Worm (Caenorhabditis elegans): ENCODE results near the gene C26D10.7.

The C26D10.7 gene

ce11 chrII:8381197-8381596, 47.5 kb downstream of the C26D10.7 start, which contains the start of gene F49E12.12:
Gene F49E12.12 (plus strand): TSS chrII:8381497.
- no peak for TF ChIP-seq C17E4.6 (GFP tag; IDR thresholded peaks at IDR 0.05)
- no peak for TF ChIP-seq egl-44 (GFP tag; IDR thresholded peaks at IDR 0.05)
- TF ChIP-seq lsy-27 (tag; optimal IDR thresholded peaks at IDR 0.05; ENCODE audit: borderline replicate concordance, insufficient read depth): no peak
- no peak for TF ChIP-seq ztf-6 (GFP tag; IDR thresholded peaks at IDR 0.05)
- no peak for TF ChIP-seq dpff-1 (tag; optimal IDR thresholded peaks at IDR 0.05)
- no peak for TF ChIP-seq madf-3 (GFP tag; IDR thresholded peaks at IDR 0.05)
- no peak for TF ChIP-seq K12H6.12 (tag; optimal IDR thresholded peaks at IDR 0.05)
- no peak for TF ChIP-seq T07F8.4 (tag; optimal IDR thresholded peaks at IDR 0.05)
- no peak for TF ChIP-seq ekl-4 (GFP tag; IDR thresholded peaks at IDR 0.05)
- TF ChIP-seq mes-4 (tag; optimal IDR thresholded peaks at IDR 0.05): no peak
- no peak for TF ChIP-seq lin-35 (GFP tag; optimal IDR thresholded peaks at IDR 0.05)
- TF ChIP-seq repo-1 (tag; optimal IDR thresholded peaks at IDR 0.05): no peak
- TF ChIP-seq sdz-38 (tag; optimal IDR thresholded peaks at IDR 0.05): no peak
- TF ChIP-seq lag-1 (GFP tag; IDR thresholded peaks at IDR 0.05): no peak
- TF ChIP-seq nfya-2 (GFP tag; IDR thresholded peaks at IDR 0.05): no peak

DNA sequence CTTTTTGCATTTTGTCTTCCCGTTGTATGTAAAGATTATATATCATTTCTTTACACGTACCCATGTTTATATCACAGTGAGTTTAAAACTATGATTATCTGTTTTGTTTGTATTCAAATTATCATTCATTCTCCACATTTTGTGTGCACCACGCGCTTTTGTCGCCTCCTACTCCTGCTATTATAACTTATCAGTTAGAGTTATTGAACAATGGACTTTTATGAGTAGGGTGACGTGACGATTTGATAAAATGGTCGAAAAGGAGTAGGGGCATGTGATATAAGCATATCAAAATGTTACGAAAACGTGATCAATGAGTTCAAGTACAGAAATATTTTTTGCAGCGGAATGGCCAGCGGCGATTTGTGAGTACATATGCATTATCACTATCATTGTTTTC, 49.1 kb downstream of the C26D10.7 start:
- no peak for TF ChIP-seq lsl-1 (GFP tag; optimal IDR thresholded peaks at IDR 0.05)
- TF ChIP-seq T26A5.8 (tag; optimal IDR thresholded peaks at IDR 0.05): no peak
- TF ChIP-seq madf-3 (GFP tag; IDR thresholded peaks at IDR 0.05): no peak
- TF ChIP-seq atf-7 (tag; optimal IDR thresholded peaks at IDR 0.05): peak; percentile 78
- no peak for TF ChIP-seq ztf-25 (GFP tag; IDR thresholded peaks at IDR 0.05)
- no peak for TF ChIP-seq hmg-1.2 (GFP tag; IDR thresholded peaks at IDR 0.05)
- peak; percentile 89 for TF ChIP-seq nhr-80 (tag; optimal IDR thresholded peaks at IDR 0.05)
- no peak for TF ChIP-seq nhr-90 (tag; optimal IDR thresholded peaks at IDR 0.05)
- peak; percentile 83 for TF ChIP-seq pha-4 (tag; optimal IDR thresholded peaks at IDR 0.05)
- no peak for TF ChIP-seq C06A6.2 (GFP tag; conservative IDR thresholded peaks at IDR 0.05)
- TF ChIP-seq snpc-3.4 (tag; optimal IDR thresholded peaks at IDR 0.05): no peak
- TF ChIP-seq lag-1 (GFP tag; IDR thresholded peaks at IDR 0.05): no peak
- TF ChIP-seq ztf-22 (GFP tag; optimal IDR thresholded peaks at IDR 0.05): peak; percentile 34
- no peak for TF ChIP-seq zim-3 (tag; optimal IDR thresholded peaks at IDR 0.05)
- TF ChIP-seq athp-1 (tag; optimal IDR thresholded peaks at IDR 0.05): no peak
- TF ChIP-seq K12H6.12 (tag; optimal IDR thresholded peaks at IDR 0.05): no peak
- TF ChIP-seq lin-35 (GFP tag; optimal IDR thresholded peaks at IDR 0.05): no peak
- peak; percentile 57 for TF ChIP-seq unc-62 (GFP tag; optimal IDR thresholded peaks at IDR 0.05)

- no peak for TF ChIP-seq T26A5.8 (tag; optimal IDR thresholded peaks at IDR 0.05)
- TF ChIP-seq nhr-80 (tag; optimal IDR thresholded peaks at IDR 0.05): peak; percentile 93
- TF ChIP-seq nfya-1 (tag; optimal IDR thresholded peaks at IDR 0.05; ENCODE audit: borderline replicate concordance, insufficient read depth): no peak
- TF ChIP-seq tbp1 (GFP tag; optimal IDR thresholded peaks at IDR 0.05): no peak
- TF ChIP-seq F52B5.7 (tag; optimal IDR thresholded peaks at IDR 0.05): no peak
- no peak for TF ChIP-seq Y95B8A.8 (GFP tag; IDR thresholded peaks at IDR 0.05)
- no peak for TF ChIP-seq F39B2.1 (GFP tag; IDR thresholded peaks at IDR 0.05)
- peak; percentile 9 for TF ChIP-seq atf-7 (tag; optimal IDR thresholded peaks at IDR 0.05)
- TF ChIP-seq hmg-1.2 (GFP tag; IDR thresholded peaks at IDR 0.05): no peak
These were observed 50.6 kb downstream of the C26D10.7 start for ce11 chrII:8384344-8384743.

DNA sequence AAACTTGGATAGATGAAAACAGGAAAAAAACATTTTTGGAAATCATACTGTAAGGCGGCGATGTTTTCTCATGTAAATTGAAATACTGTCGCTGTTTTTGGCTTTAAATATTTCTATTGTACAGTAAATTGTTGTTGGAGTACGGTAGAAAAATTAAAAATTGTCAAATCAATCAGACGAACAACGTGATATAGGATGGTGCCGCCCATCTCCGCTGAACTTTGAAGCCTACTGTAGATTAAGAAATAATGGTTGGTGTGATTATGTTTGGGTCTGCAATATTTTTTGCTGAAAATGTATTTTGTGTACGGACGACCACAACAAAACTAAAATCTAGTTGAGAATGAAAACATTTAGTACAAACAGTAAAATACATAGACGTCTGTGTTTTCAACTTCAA, 51.8 kb downstream of the C26D10.7 start:
- TF ChIP-seq nhr-80 (tag; optimal IDR thresholded peaks at IDR 0.05) (peak; percentile 6), F49E8.2 (tag; optimal IDR thresholded peaks at IDR 0.05; ENCODE audit: insufficient read depth) (no peak)

All from whole organism, young adult.